Fruit fly (Drosophila melanogaster) whole organism, prepupa: ENCODE data around the gene CG15353.
A peak's percentile ranks its signal among the peaks of the same experiment; 100 is the strongest.

Experiments
- Blimp-1 ChIP-seq: fragments of 200-800 bp; sonication (Bioruptor generic); optimal IDR thresholded peaks from 3 replicates; lab custom pipeline; 2017; ENCODE audit warnings: missing biosample characterization, missing genetic modification characterization, mild to moderate bottlenecking, moderate library complexity, missing genetic modification reagents
- CG10669 ChIP-seq: fragments of 200-800 bp; sonication (Bioruptor generic); optimal IDR thresholded peaks from 3 replicates; lab custom pipeline; 2018; ENCODE audit warnings: missing biosample characterization, mild to moderate bottlenecking, missing genetic modification characterization, moderate library complexity
- CG11294 ChIP-seq: fragments of 200-800 bp; sonication (Bioruptor generic); IDR thresholded peaks from 2 replicates; pipeline ENCODE4 v1.3.6; 2022; ENCODE audit warnings: missing biosample characterization, missing genetic modification characterization
- CG11902 ChIP-seq: fragments of 200-800 bp; sonication (Bioruptor generic); optimal IDR thresholded peaks from 3 replicates; lab custom pipeline; 2016; ENCODE audit warnings: missing biosample characterization, missing genetic modification characterization
- CG15336 ChIP-seq: fragments of 200-800 bp; sonication (Bioruptor generic); IDR thresholded peaks from 2 replicates; pipeline ENCODE4 v1.3.6; 2022; ENCODE audit warnings: missing biosample characterization, missing genetic modification characterization
- CG1621 ChIP-seq: fragments of 200-800 bp; sonication (Bioruptor generic); optimal IDR thresholded peaks from 3 replicates; lab custom pipeline; 2018; ENCODE audit warnings: missing biosample characterization, mild to moderate bottlenecking, missing genetic modification characterization
- CG31627 ChIP-seq: fragments of 200-800 bp; sonication (Bioruptor generic); optimal IDR thresholded peaks from 3 replicates; lab custom pipeline; 2016; ENCODE audit warnings: missing biosample characterization, missing genetic modification characterization
- CG3919 ChIP-seq: fragments of 200-800 bp; sonication (Bioruptor generic); optimal IDR thresholded peaks from 3 replicates; lab custom pipeline; 2016; ENCODE audit warnings: missing biosample characterization, missing genetic modification characterization
- CG4318 ChIP-seq: fragments of 200-800 bp; sonication (Bioruptor generic); optimal IDR thresholded peaks from 3 replicates; lab custom pipeline; 2017; ENCODE audit warnings: missing biosample characterization, mild to moderate bottlenecking, missing genetic modification characterization
- CG6854 ChIP-seq: fragments of 200-800 bp; sonication (Bioruptor generic); optimal IDR thresholded peaks from 2 replicates; lab custom pipeline; 2017; ENCODE audit warnings: missing biosample characterization, mild to moderate bottlenecking, missing genetic modification characterization
- CG7368 ChIP-seq: fragments of 200-800 bp; sonication (Bioruptor generic); optimal IDR thresholded peaks from 3 replicates; lab custom pipeline; 2016; ENCODE audit warnings: missing biosample characterization, missing genetic modification characterization
- CG8119 ChIP-seq: fragments of 200-800 bp; sonication (Bioruptor generic); IDR thresholded peaks from 3 replicates; pipeline ENCODE4 v1.3.6; 2022; ENCODE audit warnings: missing biosample characterization, missing genetic modification characterization
- CG8319 ChIP-seq: fragments of 200-800 bp; sonication (Bioruptor generic); optimal IDR thresholded peaks from 3 replicates; lab custom pipeline; 2016; ENCODE audit warnings: missing biosample characterization, missing genetic modification characterization
- CG9139 ChIP-seq: fragments of 200-800 bp; sonication (Bioruptor generic); optimal IDR thresholded peaks from 3 replicates; lab custom pipeline; 2017; ENCODE audit warnings: missing biosample characterization, mild to moderate bottlenecking, missing genetic modification characterization
- Eip75B ChIP-seq: fragments of 200-800 bp; sonication (Bioruptor generic); optimal IDR thresholded peaks from 3 replicates; lab custom pipeline; 2016; ENCODE audit warnings: missing biosample characterization, missing genetic modification characterization
- Eip78C ChIP-seq: fragments of 200-800 bp; sonication (Bioruptor generic); peaks from one replicate; lab custom pipeline; 2016; ENCODE audit warnings: missing biosample characterization, missing genetic modification characterization
- Eip93F ChIP-seq: fragments of 200-800 bp; sonication (Bioruptor generic); optimal IDR thresholded peaks from 2 replicates; lab custom pipeline; 2016; ENCODE audit warnings: missing biosample characterization, mild to moderate bottlenecking, missing genetic modification characterization
- Gug ChIP-seq: fragments of 200-800 bp; sonication (Bioruptor generic); IDR thresholded peaks from 2 replicates; pipeline ENCODE4 v1.3.6; 2022; ENCODE audit warnings: missing biosample characterization, missing genetic modification characterization
- Hr38 ChIP-seq: sonication (Bioruptor generic); optimal IDR thresholded peaks from 2 replicates; lab custom pipeline; 2016; ENCODE audit warnings: missing biosample characterization, missing genetic modification characterization
- Hr39 ChIP-seq: fragments of 200-800 bp; sonication (Bioruptor generic); optimal IDR thresholded peaks from 2 replicates; lab custom pipeline; 2016; ENCODE audit warnings: missing biosample characterization, missing genetic modification characterization
- Lpt ChIP-seq: fragments of 200-800 bp; sonication (Bioruptor generic); optimal IDR thresholded peaks from 3 replicates; lab custom pipeline; 2016; ENCODE audit warnings: missing biosample characterization, missing genetic modification characterization
- Met ChIP-seq: fragments of 200-800 bp; sonication (Bioruptor generic); optimal IDR thresholded peaks from 3 replicates; lab custom pipeline; 2016; ENCODE audit warnings: missing biosample characterization, missing genetic modification characterization
- Sox14 ChIP-seq: fragments of 200-800 bp; sonication (Bioruptor generic); optimal IDR thresholded peaks from 3 replicates; lab custom pipeline; 2016; ENCODE audit warnings: missing biosample characterization, missing genetic modification characterization
- Sox15 ChIP-seq: fragments of 200-800 bp; sonication (Bioruptor generic); optimal IDR thresholded peaks from 3 replicates; lab custom pipeline; 2016; ENCODE audit warnings: missing biosample characterization, missing genetic modification characterization
- achi ChIP-seq: fragments of 200-800 bp; sonication (Bioruptor generic); optimal IDR thresholded peaks from 3 replicates; lab custom pipeline; 2016; ENCODE audit warnings: missing biosample characterization, missing genetic modification characterization
- dac ChIP-seq: fragments of 200-800 bp; sonication (Bioruptor generic); optimal IDR thresholded peaks from 2 replicates; lab custom pipeline; 2017; ENCODE audit warnings: missing biosample characterization, mild to moderate bottlenecking, missing genetic modification characterization
- dsx ChIP-seq: fragments of 200-800 bp; optimal IDR thresholded peaks from 3 replicates; lab custom pipeline; 2019; ENCODE audit warnings: missing biosample characterization, mild to moderate bottlenecking, missing genetic modification characterization, moderate library complexity; ENCODE audit not compliant: poor library complexity, severe bottlenecking
- eg ChIP-seq: fragments of 200-800 bp; sonication (Bioruptor generic); IDR thresholded peaks from 3 replicates; pipeline ENCODE4 v1.3.6; 2022; ENCODE audit warnings: missing biosample characterization, missing genetic modification characterization
- esn ChIP-seq: fragments of 200-800 bp; sonication (Bioruptor generic); optimal IDR thresholded peaks from 2 replicates; lab custom pipeline; 2016; ENCODE audit warnings: missing biosample characterization, mild to moderate bottlenecking, missing genetic modification characterization, moderate library complexity
- fd59A ChIP-seq: fragments of 200-800 bp; sonication (Bioruptor generic); optimal IDR thresholded peaks from 2 replicates; lab custom pipeline; 2017; ENCODE audit warnings: missing biosample characterization, mild to moderate bottlenecking, missing genetic modification characterization, missing genetic modification reagents
- fkh ChIP-seq: fragments of 200-800 bp; sonication (Bioruptor generic); optimal IDR thresholded peaks from 3 replicates; lab custom pipeline; 2017; ENCODE audit warnings: missing biosample characterization, mild to moderate bottlenecking, missing genetic modification characterization, moderate library complexity
- lz ChIP-seq: fragments of 200-800 bp; sonication (Bioruptor generic); optimal IDR thresholded peaks from 3 replicates; lab custom pipeline; 2016; ENCODE audit warnings: missing biosample characterization, missing genetic modification characterization
- ss ChIP-seq, 2 experiments: fragments of 200-800 bp; sonication (Bioruptor generic); optimal IDR thresholded peaks; 2 replicates in 1 of 2; 3 replicates in 1 of 2; lab custom pipeline; 2017 to 2018; ENCODE audit warnings: mild to moderate bottlenecking in 2 of 2, missing biosample characterization in 2 of 2, missing genetic modification characterization in 2 of 2, moderate library complexity in 1 of 2
- svp ChIP-seq: fragments of 200-800 bp; sonication (Bioruptor generic); peaks from one replicate; lab custom pipeline; 2016; ENCODE audit warnings: missing biosample characterization, missing genetic modification characterization
- vri ChIP-seq: fragments of 200-800 bp; sonication (Bioruptor generic); optimal IDR thresholded peaks from 3 replicates; lab custom pipeline; 2016; ENCODE audit warnings: missing biosample characterization, mild to moderate bottlenecking, missing genetic modification characterization

Gene CG15353

DNA sequence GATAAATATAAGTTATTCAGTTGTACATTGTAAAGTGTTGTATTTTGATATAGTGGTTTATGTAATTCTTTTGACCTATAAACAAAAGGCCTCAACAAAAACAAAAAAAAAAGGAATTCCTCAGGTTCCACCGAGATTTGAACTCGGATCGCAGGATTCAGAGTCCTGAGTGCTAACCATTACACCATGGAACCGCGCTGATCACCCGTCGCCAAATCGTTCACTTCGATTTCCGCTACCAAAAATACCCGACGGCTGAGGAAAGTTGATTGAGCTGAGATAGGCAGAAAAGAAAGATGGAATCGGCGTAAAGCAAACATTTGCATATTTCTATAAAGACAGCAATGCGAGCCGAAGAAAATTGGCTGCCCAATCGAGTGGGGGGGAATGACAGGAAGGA lies 6.1 kb upstream of the CG15353 start:
- TF ChIP-seq Eip75B (GFP tag; lab: Kevin White, UChicago) = no peak
- no peak for TF ChIP-seq eg (GFP tag; lab: Robert Waterston, UW)
- no peak for TF ChIP-seq CG10669 (GFP tag; lab: Kevin White, UChicago)
- TF ChIP-seq svp (GFP tag; lab: Kevin White, UChicago) = no peak
- no peak for TF ChIP-seq CG7368 (GFP tag; lab: Kevin White, UChicago)
- TF ChIP-seq CG31627 (GFP tag; lab: Kevin White, UChicago) = no peak
- TF ChIP-seq Gug (GFP tag; lab: Robert Waterston, UW) = no peak
- TF ChIP-seq, all 60 proteins: peak for 0

DNA sequence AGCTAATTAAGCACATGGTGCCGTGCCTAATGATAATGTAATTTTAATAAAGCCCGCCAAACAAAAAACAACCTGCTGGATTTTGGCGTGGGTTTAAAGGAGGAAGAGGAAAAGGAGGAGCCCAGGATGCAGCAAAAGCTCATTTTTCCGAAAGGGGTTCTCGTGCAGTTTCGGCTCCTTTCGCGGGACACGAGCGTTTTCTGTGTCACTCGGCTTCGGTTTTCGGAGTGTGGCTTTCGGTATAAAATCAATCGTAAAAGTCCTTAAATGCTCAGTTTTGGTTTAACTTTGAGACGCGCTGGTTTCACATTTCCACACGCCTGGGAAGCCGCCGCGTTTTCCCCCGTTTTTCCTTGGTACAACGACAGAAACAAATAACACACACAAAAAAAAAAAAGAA lies 4.4 kb upstream of the CG15353 start:
- TF ChIP-seq Sox15 (GFP tag; lab: Kevin White, UChicago) (no peak), CG3919 (no peak), ss (GFP tag; optimal IDR thresholded peaks at IDR 0.05; lab: Kevin White, UChicago) (no peak), CG11294 (GFP tag; lab: Robert Waterston, UW) (no peak), vri (no peak), esn (GFP tag; lab: Kevin White, UChicago) (no peak), achi (no peak), Hr38 (no peak), Blimp-1 (no peak), eg (GFP tag; lab: Robert Waterston, UW) (no peak), Met (GFP tag; lab: Kevin White, UChicago) (no peak), CG7368 (GFP tag; lab: Kevin White, UChicago) (no peak), CG1621 (tag; lab: Kevin White, UChicago) (no peak), fd59A (GFP tag; lab: Kevin White, UChicago) (no peak), lz (GFP tag; lab: Kevin White, UChicago) (no peak), Lpt (no peak), dac (no peak), CG8119 (GFP tag; lab: Robert Waterston, UW) (no peak), CG8319 (GFP tag; lab: Kevin White, UChicago) (no peak), CG11902 (GFP tag; lab: Kevin White, UChicago) (no peak)
- TF ChIP-seq, all 60 proteins: peak for 0

- TF ChIP-seq CG9139 = no peak
- TF ChIP-seq vri = peak; percentile 1
- no peak for TF ChIP-seq Sox14 (GFP tag; lab: Kevin White, UChicago)
- TF ChIP-seq Gug (GFP tag; lab: Robert Waterston, UW) = no peak
- no peak for TF ChIP-seq CG4318 (GFP tag; lab: Kevin White, UChicago)
- peak; percentile 72 for TF ChIP-seq Eip78C
- no peak for TF ChIP-seq CG11294 (GFP tag; lab: Robert Waterston, UW)
- no peak for TF ChIP-seq CG8119 (GFP tag; lab: Robert Waterston, UW)
- no peak for TF ChIP-seq Eip75B (GFP tag; lab: Kevin White, UChicago)
- TF ChIP-seq fkh (GFP tag; lab: Kevin White, UChicago) = peak; percentile 37
- TF ChIP-seq CG15336 (GFP tag; lab: Robert Waterston, UW) = 0 out of 2 replicates have a peak, but pooled peaks have one; percentile 10
- TF ChIP-seq Hr39 (GFP tag; lab: Kevin White, UChicago) = no peak
- TF ChIP-seq dsx = peak; percentile 54
- no peak for TF ChIP-seq Hr38
- TF ChIP-seq Eip93F = peak; percentile 29
- peak; percentile 16 for TF ChIP-seq CG6854 (GFP tag; lab: Kevin White, UChicago)
- TF ChIP-seq svp (GFP tag; lab: Kevin White, UChicago) = peak; percentile 78
- TF ChIP-seq, all 60 proteins: peak for 8
Observed at dm6 chr2L:2010335-2011061, 3.5 kb upstream of the CG15353 start.
